Worm (Caenorhabditis elegans): Measurements from ENCODE around the gene srab-6.

Gene srab-6

ce11 chrV:3171625-3172024 is 19.9 kb upstream of the srab-6 start:
- TF ChIP-seq dmd-8 (GFP tag; IDR thresholded peaks at IDR 0.05) (no peak), ceh-28 (tag; optimal IDR thresholded peaks at IDR 0.05) (peak; percentile 86)

- TF ChIP-seq ceh-62 (tag; optimal IDR thresholded peaks at IDR 0.05) (no peak), mdl-1 (tag; optimal IDR thresholded peaks at IDR 0.05) (no peak), D1046.2 (GFP tag; IDR thresholded peaks at IDR 0.05) (no peak), ceh-32 (tag; optimal IDR thresholded peaks at IDR 0.05; ENCODE audit: poor library complexity) (no peak), fos-1 (tag; optimal IDR thresholded peaks at IDR 0.05) (no peak), daf-16 (GFP tag; optimal IDR thresholded peaks at IDR 0.05) (no peak), daf-16 (tag; optimal IDR thresholded peaks at IDR 0.05) (no peak), lin-29 (GFP tag; IDR thresholded peaks at IDR 0.05) (no peak), hlh-30 (tag; optimal IDR thresholded peaks at IDR 0.05; ENCODE audit: insufficient read depth) (no peak)
Observed at ce11 chrV:3169838-3170237, 18.1 kb upstream of the srab-6 start, which contains the start of gene srbc-6. Gene srbc-6 (plus strand): TSS chrV:3170138.

DNA sequence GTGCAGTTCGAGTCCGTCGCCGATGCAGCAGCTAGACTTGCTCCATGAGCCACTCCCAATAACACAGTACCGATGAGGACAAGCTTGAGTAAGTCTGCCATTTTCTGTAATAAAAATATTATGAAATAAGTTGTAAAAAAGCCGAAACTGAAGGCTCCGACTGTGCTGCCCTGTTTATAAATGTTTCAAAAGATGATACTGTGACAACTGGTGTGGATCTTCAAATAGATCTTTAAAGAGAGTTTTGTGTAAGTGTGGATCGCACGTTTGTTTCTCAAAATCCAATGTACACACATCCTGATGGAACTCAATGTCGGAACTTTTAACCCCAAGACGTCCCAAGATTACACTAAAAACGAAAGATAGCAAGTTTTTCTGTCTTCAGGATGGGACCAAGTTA is 16.9 kb upstream of the srab-6 start, which contains the start of gene C36C5.15:
TSS of gene C36C5.15 (minus strand) at position 101 of the 400 bp plus-strand sequence.
- TF ChIP-seq ceh-82 (tag; optimal IDR thresholded peaks at IDR 0.05) = no peak
- TF ChIP-seq lin-1 (GFP tag; IDR thresholded peaks at IDR 0.05) = no peak
- no peak for TF ChIP-seq dve-1 (tag; optimal IDR thresholded peaks at IDR 0.05; ENCODE audit: insufficient read depth)
- TF ChIP-seq nhr-10 (tag; optimal IDR thresholded peaks at IDR 0.05) = no peak
- TF ChIP-seq dmd-6 (GFP tag; IDR thresholded peaks at IDR 0.05) = no peak
- TF ChIP-seq rbr-2 (tag; optimal IDR thresholded peaks at IDR 0.05) = no peak
- no peak for TF ChIP-seq pha-4 (GFP tag; IDR thresholded peaks at IDR 0.05)
- TF ChIP-seq pha-4 (tag; optimal IDR thresholded peaks at IDR 0.05) = no peak
- TF ChIP-seq php-3 (GFP tag; IDR thresholded peaks at IDR 0.05) = no peak
- TF ChIP-seq daf-8 (GFP tag; IDR thresholded peaks at IDR 0.05) = no peak
- TF ChIP-seq mdl-1 (tag; optimal IDR thresholded peaks at IDR 0.05) = no peak
- TF ChIP-seq hif-1 (tag; optimal IDR thresholded peaks at IDR 0.05) = no peak
- TF ChIP-seq arid-1 (GFP tag; conservative IDR thresholded peaks at IDR 0.05) = no peak
- no peak for TF ChIP-seq dmd-8 (GFP tag; IDR thresholded peaks at IDR 0.05)
- TF ChIP-seq F49E8.2 (tag; optimal IDR thresholded peaks at IDR 0.05; ENCODE audit: borderline replicate concordance) = no peak
- TF ChIP-seq Y48G9A.11 (GFP tag; IDR thresholded peaks at IDR 0.05) = no peak
- TF ChIP-seq fos-1 (tag; optimal IDR thresholded peaks at IDR 0.05) = no peak

- no peak for TF ChIP-seq tag-97 (GFP tag; IDR thresholded peaks at IDR 0.05)
- TF ChIP-seq hlh-30 (tag; optimal IDR thresholded peaks at IDR 0.05; ENCODE audit: insufficient read depth) = no peak
- TF ChIP-seq zag-1 (tag; optimal IDR thresholded peaks at IDR 0.05) = no peak
- no peak for TF ChIP-seq dpl-1 (GFP tag; optimal IDR thresholded peaks at IDR 0.05)
- TF ChIP-seq zip-11 (GFP tag; IDR thresholded peaks at IDR 0.05) = no peak
- no peak for TF ChIP-seq R02D3.7 (tag; optimal IDR thresholded peaks at IDR 0.05)
- no peak for TF ChIP-seq ceh-28 (tag; optimal IDR thresholded peaks at IDR 0.05)
- TF ChIP-seq duxl-1 (tag; optimal IDR thresholded peaks at IDR 0.05; ENCODE audit: poor library complexity) = no peak
- TF ChIP-seq skn-1 (tag; optimal IDR thresholded peaks at IDR 0.05) = no peak
- no peak for TF ChIP-seq hlh-11 (tag; optimal IDR thresholded peaks at IDR 0.05)
- TF ChIP-seq lin-29 (GFP tag; IDR thresholded peaks at IDR 0.05) = no peak
- no peak for TF ChIP-seq nhr-28 (tag; optimal IDR thresholded peaks at IDR 0.05)
- TF ChIP-seq lir-3 (tag; optimal IDR thresholded peaks at IDR 0.05) = no peak
- no peak for TF ChIP-seq nhr-102 (tag; optimal IDR thresholded peaks at IDR 0.05)
Observed at ce11 chrV:3166260-3166659, 14.5 kb upstream of the srab-6 start, which contains the start of gene C36C5.4. Gene C36C5.4 (plus strand): TSS chrV:3166560.

Measured in whole organism, L4 larva.